Worm (Caenorhabditis elegans): ENCODE measurements around the gene math-38.

DNA sequence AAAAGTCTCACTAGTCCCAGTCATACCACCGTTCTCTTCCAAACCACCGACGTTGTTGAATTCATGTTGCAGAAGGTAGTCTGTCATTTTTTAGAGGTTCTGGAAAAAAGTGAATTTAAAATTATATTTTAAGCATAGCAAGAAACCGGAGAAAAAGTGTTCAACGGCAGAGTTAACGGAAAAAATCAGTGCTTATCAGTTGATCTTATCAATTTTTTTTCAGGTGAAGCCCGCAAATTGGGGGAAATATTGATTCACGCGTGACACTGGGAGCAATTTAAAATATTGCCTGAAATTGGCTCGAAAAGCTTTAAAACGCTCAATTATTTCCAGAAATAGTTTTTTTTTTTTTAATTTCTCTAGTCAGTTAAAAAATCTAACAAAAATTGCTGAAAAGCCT, at the start of gene math-38:
- TF ChIP-seq ceh-19 (GFP tag; optimal IDR thresholded peaks at IDR 0.05) (no peak), unc-86 (tag; optimal IDR thresholded peaks at IDR 0.05) (no peak), ceh-31 (tag; optimal IDR thresholded peaks at IDR 0.05) (no peak), pha-4 (tag; optimal IDR thresholded peaks at IDR 0.05) (no peak), npax-4 (tag; optimal IDR thresholded peaks at IDR 0.05) (no peak), F13H6.1 (tag; optimal IDR thresholded peaks at IDR 0.05) (no peak), ama-1 (optimal IDR thresholded peaks at IDR 0.05) (no peak), gmeb-2 (tag; optimal IDR thresholded peaks at IDR 0.05) (no peak), tbx-2 (tag; optimal IDR thresholded peaks at IDR 0.05) (no peak), pqm-1 (tag; optimal IDR thresholded peaks at IDR 0.05) (no peak)
